Fruit fly (Drosophila melanogaster) whole organism, embryonic: ENCODE results near the gene Rdh.

Experiments
- Abd-B ChIP-seq: fragments of 200-800 bp; sonication (Bioruptor generic); optimal IDR thresholded peaks from 2 replicates; lab custom pipeline; 2018; ENCODE audit warnings: missing biosample characterization, mild to moderate bottlenecking, missing genetic modification characterization, moderate library complexity
- Blimp-1 ChIP-seq: fragments of 200-800 bp; sonication (Bioruptor generic); optimal IDR thresholded peaks from 3 replicates; lab custom pipeline; 2018; ENCODE audit warnings: missing biosample characterization, missing genetic modification characterization, mild to moderate bottlenecking, moderate library complexity, missing genetic modification reagents
- CG10366 ChIP-seq: fragments of 200-800 bp; sonication (Bioruptor generic); IDR thresholded peaks from 2 replicates; pipeline ENCODE4 v1.3.6; 2022; ENCODE audit warnings: missing biosample characterization, missing genetic modification characterization
- CG10565 ChIP-seq: fragments of 200-800 bp; sonication (Bioruptor generic); optimal IDR thresholded peaks from 3 replicates; lab custom pipeline; 2016; ENCODE audit warnings: missing biosample characterization, mild to moderate bottlenecking, missing genetic modification characterization
- CG11085 ChIP-seq: fragments of 200-800 bp; sonication (Bioruptor generic); IDR thresholded peaks from 2 replicates; pipeline ENCODE4 v1.3.6; 2022; ENCODE audit warnings: missing biosample characterization, missing genetic modification characterization
- CG12219 ChIP-seq: fragments of 200-800 bp; sonication (Bioruptor generic); optimal IDR thresholded peaks from 3 replicates; lab custom pipeline; 2018; ENCODE audit warnings: missing biosample characterization, mild to moderate bottlenecking, missing genetic modification characterization
- CG16863 ChIP-seq: fragments of 200-800 bp; sonication (Bioruptor generic); optimal IDR thresholded peaks from 3 replicates; lab custom pipeline; 2016; ENCODE audit warnings: missing biosample characterization, missing genetic modification characterization
- CG17328 ChIP-seq: fragments of 200-800 bp; sonication (Bioruptor generic); IDR thresholded peaks from 2 replicates; pipeline ENCODE4 v1.3.6; 2022; ENCODE audit warnings: missing biosample characterization, missing genetic modification characterization
- CG17385 ChIP-seq: fragments of 200-800 bp; sonication (Bioruptor generic); optimal IDR thresholded peaks from 3 replicates; lab custom pipeline; 2018; ENCODE audit warnings: missing biosample characterization, mild to moderate bottlenecking, missing genetic modification characterization
- CG17612 ChIP-seq: fragments of 200-800 bp; sonication (Bioruptor generic); IDR thresholded peaks from 2 replicates; pipeline ENCODE4 v1.3.6; 2022; ENCODE audit warnings: missing biosample characterization, missing genetic modification characterization
- CG1792 ChIP-seq: fragments of 200-800 bp; sonication (Bioruptor generic); optimal IDR thresholded peaks from 2 replicates; lab custom pipeline; 2016; ENCODE audit warnings: missing biosample characterization, missing genetic modification characterization
- CG18619 ChIP-seq: fragments of 200-800 bp; sonication (Bioruptor generic); optimal IDR thresholded peaks from 3 replicates; lab custom pipeline; 2017; ENCODE audit warnings: missing biosample characterization, mild to moderate bottlenecking, missing genetic modification characterization
- CG2712 ChIP-seq: fragments of 200-800 bp; optimal IDR thresholded peaks from 3 replicates; lab custom pipeline; 2019; ENCODE audit warnings: missing biosample characterization, mild to moderate bottlenecking, missing genetic modification characterization, moderate library complexity
- CG30020 ChIP-seq: fragments of 200-800 bp; optimal IDR thresholded peaks from 2 replicates; lab custom pipeline; 2019; ENCODE audit warnings: missing biosample characterization, mild to moderate bottlenecking, missing genetic modification characterization, moderate library complexity
- CG4854 ChIP-seq: fragments of 200-800 bp; sonication (Bioruptor generic); optimal IDR thresholded peaks from 2 replicates; lab custom pipeline; 2016; ENCODE audit warnings: missing biosample characterization, missing genetic modification characterization, inconsistent platforms
- CG6854 ChIP-seq: fragments of 200-800 bp; sonication (Bioruptor generic); optimal IDR thresholded peaks from 3 replicates; lab custom pipeline; 2017; ENCODE audit warnings: missing biosample characterization, mild to moderate bottlenecking, missing genetic modification characterization
- CG7786 ChIP-seq: fragments of 200-800 bp; sonication (Bioruptor generic); optimal IDR thresholded peaks from 2 replicates; lab custom pipeline; 2016; ENCODE audit warnings: missing biosample characterization, missing genetic modification characterization
- CG8290 ChIP-seq, 3 experiments: fragments of 200-800 bp; sonication (Bioruptor generic); optimal IDR thresholded peaks; 2 replicates each; lab custom pipeline; 2016 to 2019; ENCODE audit warnings: missing biosample characterization in 3 of 3, missing genetic modification characterization in 3 of 3, mild to moderate bottlenecking in 2 of 3, moderate library complexity in 1 of 3
- CG9215 ChIP-seq: fragments of 200-800 bp; sonication (Bioruptor generic); IDR thresholded peaks from 2 replicates; pipeline ENCODE4 v1.3.6; 2022; ENCODE audit warnings: missing biosample characterization, missing genetic modification characterization
- CG9817 ChIP-seq: fragments of 200-800 bp; sonication (Bioruptor generic); optimal IDR thresholded peaks from 2 replicates; lab custom pipeline; 2018; ENCODE audit warnings: missing biosample characterization, mild to moderate bottlenecking, missing genetic modification characterization, moderate library complexity
- Deaf1 ChIP-seq: fragments of 200-800 bp; optimal IDR thresholded peaks from 3 replicates; lab custom pipeline; 2019; ENCODE audit warnings: missing biosample characterization, mild to moderate bottlenecking, missing genetic modification characterization, moderate library complexity
- Dfd ChIP-seq, 2 experiments: fragments of >200 bp; optimal IDR thresholded peaks; 2 replicates each; lab custom pipeline; 2017; ENCODE audit warnings: missing biosample characterization in 2 of 2, missing genetic modification characterization in 2 of 2
- Fer3 ChIP-seq: fragments of 200-800 bp; sonication (Bioruptor generic); optimal IDR thresholded peaks from 2 replicates; lab custom pipeline; 2018; ENCODE audit warnings: missing biosample characterization, mild to moderate bottlenecking, missing genetic modification characterization, moderate library complexity
- Gsc ChIP-seq: fragments of 200-800 bp; sonication (Bioruptor generic); IDR thresholded peaks from 2 replicates; pipeline ENCODE4 v1.3.6; 2022; ENCODE audit warnings: missing biosample characterization, missing genetic modification characterization
- Hand ChIP-seq: fragments of 200-800 bp; sonication (Bioruptor generic); optimal IDR thresholded peaks from 2 replicates; lab custom pipeline; 2017; ENCODE audit warnings: mild to moderate bottlenecking, missing biosample characterization, missing genetic modification reagents, missing genetic modification characterization
- HmgD ChIP-seq: fragments of 200-800 bp; sonication (Bioruptor generic); optimal IDR thresholded peaks from 3 replicates; lab custom pipeline; 2016; ENCODE audit warnings: missing biosample characterization, missing genetic modification characterization
- MBD-R2 ChIP-seq: fragments of 200-800 bp; sonication (Bioruptor generic); IDR thresholded peaks from 2 replicates; pipeline ENCODE4 v1.3.6; 2022; ENCODE audit warnings: missing biosample characterization, missing genetic modification characterization
- NFAT ChIP-seq: fragments of 200-800 bp; sonication (Bioruptor generic); IDR thresholded peaks from 2 replicates; pipeline ENCODE4 v1.3.6; 2022; ENCODE audit warnings: missing biosample characterization, missing genetic modification characterization
- Six4 ChIP-seq: fragments of 200-800 bp; sonication (Bioruptor generic); optimal IDR thresholded peaks from 2 replicates; lab custom pipeline; 2016; ENCODE audit warnings: missing biosample characterization, missing genetic modification characterization
- Sox100B ChIP-seq: fragments of 200-800 bp; sonication (Bioruptor generic); optimal IDR thresholded peaks from 3 replicates; lab custom pipeline; 2018; ENCODE audit warnings: missing biosample characterization, mild to moderate bottlenecking, missing genetic modification characterization
- Spps ChIP-seq: fragments of 200-800 bp; sonication (Bioruptor generic); optimal IDR thresholded peaks from 2 replicates; lab custom pipeline; 2018; ENCODE audit warnings: missing biosample characterization, mild to moderate bottlenecking, missing genetic modification characterization
- Sry-β ChIP-seq: fragments of 200-800 bp; sonication (Bioruptor generic); optimal IDR thresholded peaks from 2 replicates; lab custom pipeline; 2018; ENCODE audit warnings: missing biosample characterization, mild to moderate bottlenecking, missing genetic modification characterization, moderate library complexity
- Stat92E ChIP-seq, 3 experiments: fragments of >200 bp in 2 of 3; fragments of 200-800 bp in 1 of 3; sonication (Bioruptor generic) in 1 of 3; optimal IDR thresholded peaks; 2 replicates each; lab custom pipeline; 2017 to 2019; ENCODE audit warnings: missing biosample characterization in 3 of 3, missing genetic modification characterization in 3 of 3, mild to moderate bottlenecking in 1 of 3, moderate library complexity in 1 of 3
- TFAM ChIP-seq: fragments of 200-800 bp; sonication (Bioruptor generic); optimal IDR thresholded peaks from 2 replicates; lab custom pipeline; 2017; ENCODE audit warnings: missing biosample characterization, missing genetic modification characterization, inconsistent platforms
- cg ChIP-seq: fragments of 200-800 bp; sonication (Bioruptor generic); optimal IDR thresholded peaks from 3 replicates; lab custom pipeline; 2019; ENCODE audit warnings: missing biosample characterization, mild to moderate bottlenecking, missing genetic modification characterization, moderate library complexity
- dati ChIP-seq: fragments of 200-800 bp; sonication (Bioruptor generic); IDR thresholded peaks from 2 replicates; pipeline ENCODE4 v1.3.6; 2022; ENCODE audit warnings: missing biosample characterization, missing genetic modification characterization
- eve ChIP-seq, 2 experiments: fragments of >200 bp; optimal IDR thresholded peaks; 2 replicates each; lab custom pipeline; 2017; ENCODE audit warnings: missing biosample characterization in 2 of 2, missing genetic modification characterization in 2 of 2
- fd3F ChIP-seq: fragments of 200-800 bp; sonication (Bioruptor generic); optimal IDR thresholded peaks from 2 replicates; lab custom pipeline; 2018; ENCODE audit warnings: missing biosample characterization, mild to moderate bottlenecking, missing genetic modification characterization, moderate library complexity
- gce ChIP-seq: fragments of 200-800 bp; sonication (Bioruptor generic); IDR thresholded peaks from 3 replicates; pipeline ENCODE4 v1.3.6; 2022; ENCODE audit warnings: missing biosample characterization, missing genetic modification characterization
- her ChIP-seq: fragments of 200-800 bp; sonication (Bioruptor generic); optimal IDR thresholded peaks from 2 replicates; lab custom pipeline; 2016; ENCODE audit warnings: missing biosample characterization, missing genetic modification characterization
- kay ChIP-seq: fragments of 200-800 bp; sonication (Bioruptor generic); optimal IDR thresholded peaks from 2 replicates; lab custom pipeline; 2016; ENCODE audit warnings: missing biosample characterization, missing genetic modification characterization
- lab ChIP-seq: fragments of 200-800 bp; sonication (Bioruptor generic); optimal IDR thresholded peaks from 3 replicates; lab custom pipeline; 2017; ENCODE audit warnings: missing biosample characterization, missing genetic modification characterization, mild to moderate bottlenecking, moderate library complexity, missing genetic modification reagents
- nau ChIP-seq: fragments of 200-800 bp; sonication (Bioruptor generic); optimal IDR thresholded peaks from 3 replicates; lab custom pipeline; 2017; ENCODE audit warnings: missing biosample characterization, mild to moderate bottlenecking, missing genetic modification characterization, missing genetic modification reagents
- oc ChIP-seq: fragments of 200-800 bp; sonication (Bioruptor generic); optimal IDR thresholded peaks from 2 replicates; lab custom pipeline; 2018; ENCODE audit warnings: missing biosample characterization, mild to moderate bottlenecking, missing genetic modification characterization, moderate library complexity
- pzg ChIP-seq: fragments of 200-800 bp; sonication (Bioruptor generic); optimal IDR thresholded peaks from 3 replicates; lab custom pipeline; 2018; ENCODE audit warnings: missing biosample characterization, mild to moderate bottlenecking, missing genetic modification characterization, moderate library complexity
- sens ChIP-seq: fragments of 200-800 bp; sonication (Bioruptor generic); peaks from one replicate; lab custom pipeline; 2016; ENCODE audit warnings: missing biosample characterization, missing genetic modification characterization
- toy ChIP-seq: fragments of 200-800 bp; sonication (Bioruptor generic); IDR thresholded peaks from 2 replicates; pipeline ENCODE4 v1.3.6; 2022; ENCODE audit warnings: missing biosample characterization, missing genetic modification characterization
- tup ChIP-seq: fragments of 200-800 bp; sonication (Bioruptor generic); optimal IDR thresholded peaks from 2 replicates; lab custom pipeline; 2016; ENCODE audit warnings: missing biosample characterization, mild to moderate bottlenecking, missing genetic modification characterization, moderate library complexity
- wdn ChIP-seq: fragments of 200-800 bp; sonication (Bioruptor generic); IDR thresholded peaks from 2 replicates; pipeline ENCODE4 v1.3.6; 2022; ENCODE audit warnings: missing biosample characterization, missing genetic modification characterization

Gene Rdh

DNA sequence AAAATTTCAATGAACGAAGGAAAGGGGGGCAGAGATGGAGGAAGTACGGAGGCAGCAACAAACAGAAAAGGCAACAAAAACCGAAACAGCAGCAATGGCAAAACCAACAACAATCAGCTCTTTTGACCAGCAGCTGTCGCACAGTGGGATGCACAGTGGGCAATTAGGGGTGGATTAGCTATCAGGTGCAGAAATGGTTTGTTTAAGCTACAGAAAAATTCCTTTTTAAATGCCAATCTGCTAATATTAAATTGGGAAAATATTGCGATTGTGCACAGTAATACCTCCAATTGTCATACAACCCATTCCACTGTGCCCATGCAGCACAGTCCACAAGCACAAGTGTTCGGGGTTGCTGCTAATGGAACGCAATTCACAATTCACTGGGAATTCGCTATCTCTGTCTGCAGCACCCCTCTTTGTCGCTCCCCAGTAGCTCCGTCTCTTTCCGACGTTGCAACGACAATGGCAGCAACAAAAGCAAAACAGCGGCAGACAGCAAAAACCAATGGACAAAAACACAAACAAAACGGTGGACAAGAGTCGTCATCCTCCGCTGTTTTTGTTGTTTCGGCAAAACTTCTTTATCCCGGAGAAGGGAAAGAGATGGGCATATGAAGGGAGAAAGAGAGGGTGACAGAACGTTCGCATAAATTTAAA, 40.1 kb upstream of the Rdh start (continued):
- TF ChIP-seq Six4: peak; percentile 87
- TF ChIP-seq CG17385 (GFP tag; lab: Kevin White, UChicago): peak; percentile 87
- peak; percentile 100 for TF ChIP-seq sens
- TF ChIP-seq Abd-B (GFP tag; lab: Kevin White, UChicago): peak; percentile 92
- TF ChIP-seq Gsc (GFP tag; lab: Robert Waterston, UW): peak; percentile 92
- TF ChIP-seq CG11085: peak; percentile 88
- peak; percentile 55 for TF ChIP-seq CG4854 (GFP tag; lab: Kevin White, UChicago)
- peak; percentile 60 for TF ChIP-seq CG10565
- peak; percentile 55 for TF ChIP-seq CG8290 (GFP tag; optimal IDR thresholded peaks at IDR 0.05; lab: Kevin White, UChicago)
- peak in 1 of 2 experiments; percentile 99 for TF ChIP-seq CG8290 (tag; optimal IDR thresholded peaks at IDR 0.05; lab: Kevin White, UChicago)
- TF ChIP-seq dati: peak; percentile 93
- peak; percentile 91 for TF ChIP-seq CG2712
- no peak for TF ChIP-seq Dfd (GFP tag; optimal IDR thresholded peaks at IDR 0.05; lab: Kevin White, UChicago)
- TF ChIP-seq Blimp-1 (GFP tag; lab: Kevin White, UChicago): peak; percentile 87
- peak; percentile 64; the same call in 1 of the 2 replicates for TF ChIP-seq toy (GFP tag; lab: Robert Waterston, UW)
- peak; percentile 96 for TF ChIP-seq CG16863 (GFP tag; lab: Kevin White, UChicago)
- peak; percentile 85 for TF ChIP-seq MBD-R2 (GFP tag; lab: Robert Waterston, UW)
- TF ChIP-seq eve (GFP tag; optimal IDR thresholded peaks at IDR 0.05; lab: Kevin White, UChicago): peak; percentile 96
- TF ChIP-seq Sox100B: peak; percentile 72
- TF ChIP-seq CG9215 (GFP tag; lab: Robert Waterston, UW): peak; percentile 88; the same call in 1 of the 2 replicates
- peak; percentile 82 for TF ChIP-seq kay (GFP tag; lab: Kevin White, UChicago)
- TF ChIP-seq nau: peak; percentile 91
- peak; percentile 91 for TF ChIP-seq CG17612 (GFP tag; lab: Robert Waterston, UW)
- TF ChIP-seq CG9817 (tag; lab: Kevin White, UChicago): peak; percentile 82
- peak; percentile 32 for TF ChIP-seq CG30020
- peak; percentile 88 for TF ChIP-seq tup (GFP tag; lab: Kevin White, UChicago)
- TF ChIP-seq Stat92E (GFP tag; optimal IDR thresholded peaks at IDR 0.05; lab: Kevin White, UChicago): peak in 1 of 3 experiments; percentile 14
- no peak for TF ChIP-seq pzg (GFP tag; lab: Kevin White, UChicago)
- peak; percentile 77 for TF ChIP-seq Fer3
- TF ChIP-seq CG17328 (GFP tag; lab: Robert Waterston, UW): peak; percentile 97
- peak; percentile 95 for TF ChIP-seq her (GFP tag; lab: Kevin White, UChicago)
- peak; percentile 92 for TF ChIP-seq lab (GFP tag; lab: Kevin White, UChicago)
- TF ChIP-seq CG7786 (GFP tag; lab: Kevin White, UChicago): peak; percentile 95
- TF ChIP-seq CG18619 (GFP tag; lab: Kevin White, UChicago): peak; percentile 91
- TF ChIP-seq HmgD (GFP tag; lab: Kevin White, UChicago): peak; percentile 93
- peak; percentile 71 for TF ChIP-seq Spps (tag; lab: Kevin White, UChicago)
- peak; percentile 87 for TF ChIP-seq CG1792 (GFP tag; lab: Kevin White, UChicago)
- peak; percentile 86 for TF ChIP-seq NFAT
- TF ChIP-seq Sry-β: no peak
- no peak for TF ChIP-seq cg (GFP tag; lab: Kevin White, UChicago)
- peak; percentile 13 for TF ChIP-seq TFAM (GFP tag; lab: Kevin White, UChicago)
- peak; percentile 83 for TF ChIP-seq fd3F (GFP tag; lab: Kevin White, UChicago)
- peak; percentile 96 for TF ChIP-seq gce (GFP tag; lab: Robert Waterston, UW)
- peak; percentile 96 for TF ChIP-seq CG10366
- TF ChIP-seq CG12219: peak; percentile 97
- peak; percentile 95 for TF ChIP-seq oc (tag; lab: Kevin White, UChicago)
- peak; percentile 88 for TF ChIP-seq wdn
- peak; percentile 82 for TF ChIP-seq Hand (GFP tag; lab: Kevin White, UChicago)
- TF ChIP-seq CG6854 (GFP tag; lab: Kevin White, UChicago): peak; percentile 68
- TF ChIP-seq Deaf1 (tag; lab: Kevin White, UChicago): peak; percentile 49
